Fruit fly (Drosophila melanogaster): Measurements from ENCODE around the gene CG32262.

DNA sequence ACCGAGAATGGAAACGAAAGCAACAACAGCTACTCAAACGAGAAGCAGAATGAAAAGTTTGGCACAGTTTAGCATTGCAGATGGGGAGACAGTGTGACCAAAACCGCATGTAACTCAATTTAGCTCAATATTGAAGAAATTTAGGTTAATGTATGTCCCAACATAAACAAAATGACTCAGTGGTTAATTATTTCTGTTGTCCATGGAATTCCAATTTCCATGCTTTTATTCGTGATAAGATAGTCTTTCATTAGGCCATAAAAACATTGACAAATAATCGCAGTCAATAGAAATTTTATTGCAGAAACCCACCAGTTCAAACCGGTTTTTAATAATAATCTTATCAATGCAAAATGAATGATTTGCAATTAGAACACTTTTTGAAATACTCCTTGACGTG lies 8.2 kb downstream of the CG32262 start:
- peak; percentile 26 for TF ChIP-seq Pif1A (GFP tag; optimal IDR thresholded peaks at IDR 0.05)
- TF ChIP-seq CG12605 (GFP tag; IDR thresholded peaks at IDR 0.05): no peak
- TF ChIP-seq fd96Ca (GFP tag; IDR thresholded peaks at IDR 0.05): no peak
- TF ChIP-seq EcR (GFP tag; optimal IDR thresholded peaks at IDR 0.05): no peak
- no peak for TF ChIP-seq CG34367 (tag; optimal IDR thresholded peaks at IDR 0.05)
- no peak for TF ChIP-seq CG10348 (GFP tag; IDR thresholded peaks at IDR 0.05)
